Worm (Caenorhabditis elegans) whole organism, L4 larva: ENCODE data around the gene ins-9.

Source experiments
- Y48G9A.11 ChIP-seq: fragments of 200-800 bp; sonication (Bioruptor generic); IDR thresholded peaks from 2 replicates; pipeline ENCODE4 v1.3.6; 2022; ENCODE audit warnings: missing genetic modification reagents, missing genetic modification characterization, missing compliant biosample characterization
- Y5F2A.4 ChIP-seq: fragments of 200-800 bp; sonication (Bioruptor generic); optimal IDR thresholded peaks from 2 replicates; lab custom pipeline; 2018; ENCODE audit warnings: mild to moderate bottlenecking, missing genetic modification characterization, missing compliant biosample characterization
- ZK337.2 ChIP-seq: fragments of 200-800 bp; sonication (Bioruptor generic); IDR thresholded peaks from 2 replicates; pipeline ENCODE4 v1.3.6; 2022; ENCODE audit warnings: missing genetic modification reagents, missing genetic modification characterization, missing compliant biosample characterization
- arid-1 ChIP-seq: fragments of 200-800 bp; sonication (Bioruptor generic); conservative IDR thresholded peaks from 2 replicates; pipeline ENCODE4 v1.3.6; 2022; ENCODE audit warnings: missing genetic modification reagents, missing genetic modification characterization, missing compliant biosample characterization
- attf-4 ChIP-seq: sonication (generic microtip); optimal IDR thresholded peaks from 3 replicates; lab custom pipeline; 2017; ENCODE audit warnings: missing biosample characterization, missing genetic modification characterization
- ceh-20 ChIP-seq: fragments of 200-800 bp; sonication (Bioruptor generic); IDR thresholded peaks from 2 replicates; pipeline ENCODE4 v1.3.6; 2022; ENCODE audit warnings: missing genetic modification reagents, missing genetic modification characterization, missing compliant biosample characterization
- ceh-32 ChIP-seq: sonication (generic microtip); optimal IDR thresholded peaks from 2 replicates; lab custom pipeline; 2016; ENCODE audit warnings: mild to moderate bottlenecking, missing genetic modification characterization, missing compliant biosample characterization; ENCODE audit not compliant: poor library complexity
- ceh-82 ChIP-seq: sonication (generic microtip); optimal IDR thresholded peaks from 2 replicates; lab custom pipeline; 2017; ENCODE audit warnings: missing biosample characterization, missing genetic modification characterization
- daf-16 ChIP-seq, 3 experiments: sonication (generic microtip); optimal IDR thresholded peaks; 2 replicates each; lab custom pipeline; 2016 to 2017; ENCODE audit warnings: missing genetic modification characterization in 3 of 3, missing genetic modification reagents in 3 of 3, mild to moderate bottlenecking in 2 of 3, missing compliant biosample characterization in 2 of 3, missing biosample characterization in 1 of 3, moderate library complexity in 1 of 3
- dmd-6 ChIP-seq: fragments of 200-800 bp; sonication (Bioruptor generic); IDR thresholded peaks from 2 replicates; pipeline ENCODE4 v1.3.6; 2022; ENCODE audit warnings: missing genetic modification reagents, missing genetic modification characterization, missing compliant biosample characterization
- dpl-1 ChIP-seq: fragments of 150-350 bp; optimal IDR thresholded peaks from 2 replicates; lab custom pipeline; 2014; ENCODE audit warnings: missing biosample characterization, missing genetic modification reagents, missing genetic modification characterization
- gei-8 ChIP-seq: fragments of 200-800 bp; sonication (Bioruptor generic); optimal IDR thresholded peaks from 2 replicates; lab custom pipeline; 2018; ENCODE audit warnings: mild to moderate bottlenecking, missing genetic modification characterization, missing compliant biosample characterization
- lin-1 ChIP-seq: fragments of 200-800 bp; sonication (Bioruptor generic); IDR thresholded peaks from 2 replicates; pipeline ENCODE4 v1.3.6; 2022; ENCODE audit warnings: missing genetic modification reagents, missing genetic modification characterization, missing compliant biosample characterization
- lin-13 ChIP-seq: fragments of 150-350 bp; optimal IDR thresholded peaks from 2 replicates; lab custom pipeline; 2014; ENCODE audit warnings: missing biosample characterization, missing genetic modification reagents, missing genetic modification characterization
- lin-39 ChIP-seq: fragments of 150-350 bp; optimal IDR thresholded peaks from 2 replicates; lab custom pipeline; 2014; ENCODE audit warnings: missing biosample characterization, missing genetic modification reagents, missing genetic modification characterization
- lsy-2 ChIP-seq, 2 experiments: fragments of 150-350 bp in 1 of 2; sonication (generic microtip) in 1 of 2; optimal IDR thresholded peaks; 2 replicates each; lab custom pipeline; 2014 to 2017; ENCODE audit warnings: missing biosample characterization in 2 of 2, missing genetic modification characterization in 2 of 2
- madf-9 ChIP-seq: fragments of 200-800 bp; sonication (Bioruptor generic); conservative IDR thresholded peaks from 2 replicates; pipeline ENCODE4 v1.3.6; 2022; ENCODE audit warnings: missing genetic modification reagents, missing genetic modification characterization, missing compliant biosample characterization
- nhr-10 ChIP-seq: fragments of 150-350 bp; optimal IDR thresholded peaks from 2 replicates; lab custom pipeline; 2014; ENCODE audit warnings: missing biosample characterization, missing genetic modification characterization
- nhr-102 ChIP-seq: sonication (generic microtip); optimal IDR thresholded peaks from 2 replicates; lab custom pipeline; 2016; ENCODE audit warnings: mild to moderate bottlenecking, missing genetic modification characterization, moderate library complexity, missing compliant biosample characterization
- nhr-42 ChIP-seq: fragments of 200-800 bp; sonication (Bioruptor generic); IDR thresholded peaks from 2 replicates; pipeline ENCODE4 v1.3.6; 2022; ENCODE audit warnings: missing genetic modification characterization, missing compliant biosample characterization
- nhr-6 ChIP-seq: fragments of 150-350 bp; optimal IDR thresholded peaks from 2 replicates; lab custom pipeline; 2014; ENCODE audit warnings: missing biosample characterization, missing genetic modification characterization
- pha-4 ChIP-seq, 2 experiments: fragments of 150-350 bp in 1 of 2; fragments of 200-800 bp in 1 of 2; sonication (Bioruptor generic) in 1 of 2; IDR thresholded peaks in 1 of 2; optimal IDR thresholded peaks in 1 of 2; 2 replicates each; pipeline versions ENCODE4 v1.3.6 to Lab custom; 2014 to 2022; ENCODE audit warnings: missing genetic modification characterization in 2 of 2, missing genetic modification reagents in 2 of 2, missing biosample characterization in 1 of 2, missing compliant biosample characterization in 1 of 2
- php-3 ChIP-seq: fragments of 200-800 bp; sonication (Bioruptor generic); IDR thresholded peaks from 2 replicates; pipeline ENCODE4 v1.3.6; 2022; ENCODE audit warnings: missing genetic modification reagents, missing genetic modification characterization, missing compliant biosample characterization
- pqm-1 ChIP-seq: sonication (generic microtip); optimal IDR thresholded peaks from 2 replicates; lab custom pipeline; 2017; ENCODE audit warnings: missing biosample characterization, missing genetic modification characterization
- sdz-12 ChIP-seq: fragments of 200-800 bp; sonication (Bioruptor generic); optimal IDR thresholded peaks from 2 replicates; lab custom pipeline; 2018; ENCODE audit warnings: mild to moderate bottlenecking, missing genetic modification characterization, missing compliant biosample characterization
- set-16 ChIP-seq: fragments of 200-800 bp; sonication (Bioruptor generic); IDR thresholded peaks from 2 replicates; pipeline ENCODE4 v1.3.6; 2022; ENCODE audit warnings: missing genetic modification reagents, missing genetic modification characterization, missing compliant biosample characterization
- skn-1 ChIP-seq: fragments of 150-350 bp; optimal IDR thresholded peaks from 2 replicates; lab custom pipeline; 2014; ENCODE audit warnings: missing biosample characterization, missing genetic modification characterization
- snpc-1.2 ChIP-seq: fragments of 200-800 bp; sonication (Bioruptor generic); IDR thresholded peaks from 2 replicates; pipeline ENCODE4 v1.3.6; 2022; ENCODE audit warnings: missing genetic modification reagents, missing genetic modification characterization, missing compliant biosample characterization
- unc-62 ChIP-seq, 3 experiments: fragments of 150-350 bp in 1 of 3; sonication (generic microtip); optimal IDR thresholded peaks in 2 of 3; peaks in 1 of 3; 1 replicate in 1 of 3; 2 replicates in 2 of 3; lab custom pipeline; 2014 to 2017; ENCODE audit warnings: missing biosample characterization in 3 of 3, missing genetic modification characterization in 3 of 3, missing genetic modification reagents in 3 of 3, missing genotype in 1 of 3
- zfp-2 ChIP-seq: sonication (generic microtip); optimal IDR thresholded peaks from 2 replicates; lab custom pipeline; 2016; ENCODE audit warnings: mild to moderate bottlenecking, missing genetic modification characterization, missing compliant biosample characterization
- zip-2 ChIP-seq: fragments of 150-350 bp; optimal IDR thresholded peaks from 2 replicates; lab custom pipeline; 2014; ENCODE audit warnings: missing biosample characterization, missing genetic modification characterization
- ztf-11 ChIP-seq: fragments of 150-350 bp; optimal IDR thresholded peaks from 2 replicates; lab custom pipeline; 2014; ENCODE audit warnings: missing biosample characterization, missing genetic modification characterization
- ztf-7 ChIP-seq: fragments of 150-350 bp; optimal IDR thresholded peaks from 2 replicates; lab custom pipeline; 2014; ENCODE audit warnings: missing biosample characterization, missing genetic modification characterization

The ins-9 gene

ce11 chrX:8835887-8836348 lies 30.5 kb downstream of the ins-9 start, which contains the start of gene C28G1.2 (continued):
- TF ChIP-seq zfp-2 (peak; percentile 82), Y48G9A.11 (GFP tag; lab: Robert Waterston, UW) (no peak; the same call in none of the 2 replicates), nhr-10 (peak; percentile 18), dpl-1 (GFP tag; lab: Kevin White, UChicago) (peak; percentile 77), madf-9 (GFP tag; lab: Robert Waterston, UW) (peak; percentile 94), ceh-20 (GFP tag; lab: Robert Waterston, UW) (peak; percentile 97), zip-2 (peak; percentile 68), attf-4 (tag; lab: Kevin White, UChicago) (peak; percentile 46), lin-39 (tag; lab: Kevin White, UChicago) (no peak), arid-1 (GFP tag; lab: Robert Waterston, UW) (peak; percentile 95), nhr-102 (peak; percentile 88), gei-8 (GFP tag; lab: Kevin White, UChicago) (peak; percentile 87), unc-62 (GFP tag; optimal IDR thresholded peaks at IDR 0.05 in 1 of 2; lab: Kevin White, UChicago) (peak in 1 of 2 experiments; percentile 98), unc-62 (tag; optimal IDR thresholded peaks at IDR 0.05; lab: Kevin White, UChicago) (no peak), pha-4 (GFP tag; IDR thresholded peaks at IDR 0.05; lab: Robert Waterston, UW) (peak; percentile 97), pha-4 (tag; optimal IDR thresholded peaks at IDR 0.05; lab: Kevin White, UChicago) (peak; percentile 37), ztf-11 (tag; lab: Kevin White, UChicago) (no peak), ztf-7 (tag; lab: Kevin White, UChicago) (peak; percentile 90), nhr-42 (GFP tag; lab: Robert Waterston, UW) (peak; percentile 88), nhr-6 (tag; lab: Kevin White, UChicago) (peak; percentile 80), lin-1 (peak; percentile 83), set-16 (peak; percentile 64)

- TF ChIP-seq pqm-1 (tag; lab: Kevin White, UChicago) (peak; percentile 81), daf-16 (GFP tag; optimal IDR thresholded peaks at IDR 0.05; lab: Kevin White, UChicago) (no peak), daf-16 (tag; optimal IDR thresholded peaks at IDR 0.05; lab: Kevin White, UChicago) (peak; percentile 45), php-3 (GFP tag; lab: Robert Waterston, UW) (no peak), ZK337.2 (GFP tag; lab: Robert Waterston, UW) (no peak), Y5F2A.4 (no peak)
Measured at ce11 chrX:8835405-8835804, 31.1 kb downstream of the ins-9 start, which contains the start of gene sec-15. Gene sec-15 (minus strand): TSS chrX:8835715.

ce11 chrX:8831162-8831561 lies 35.3 kb downstream of the ins-9 start, which contains the start of gene C28G1.6:
Gene C28G1.6 (minus strand): TSS chrX:8831262.
- peak; percentile 17 for TF ChIP-seq pqm-1 (tag; lab: Kevin White, UChicago)
- TF ChIP-seq attf-4 (tag; lab: Kevin White, UChicago), result no peak
- peak; percentile 12; the same call in 1 of the 2 replicates for TF ChIP-seq dmd-6 (GFP tag; lab: Robert Waterston, UW)
- TF ChIP-seq snpc-1.2 (GFP tag; lab: Robert Waterston, UW), result no peak
- TF ChIP-seq pha-4 (GFP tag; IDR thresholded peaks at IDR 0.05; lab: Robert Waterston, UW), result no peak
- TF ChIP-seq pha-4 (tag; optimal IDR thresholded peaks at IDR 0.05; lab: Kevin White, UChicago), result no peak
- TF ChIP-seq daf-16 (GFP tag; optimal IDR thresholded peaks at IDR 0.05; lab: Kevin White, UChicago), result no peak
- peak; percentile 36 for TF ChIP-seq daf-16 (tag; optimal IDR thresholded peaks at IDR 0.05; lab: Kevin White, UChicago)
- no peak for TF ChIP-seq lsy-2 (tag; optimal IDR thresholded peaks at IDR 0.05; lab: Kevin White, UChicago)
- TF ChIP-seq, all 104 proteins: peak for 3

ce11 chrX:8828365-8828764 lies 38.1 kb downstream of the ins-9 start, which contains the start of gene rcs-1:
Gene rcs-1 (minus strand): TSS chrX:8828540.
- TF ChIP-seq pqm-1 (tag; lab: Kevin White, UChicago) (peak; percentile 54), daf-16 (GFP tag; optimal IDR thresholded peaks at IDR 0.05; lab: Kevin White, UChicago) (no peak), daf-16 (tag; optimal IDR thresholded peaks at IDR 0.05; lab: Kevin White, UChicago) (peak; percentile 6), sdz-12 (GFP tag; lab: Kevin White, UChicago) (no peak), ceh-32 (tag; lab: Kevin White, UChicago) (no peak), nhr-42 (GFP tag; lab: Robert Waterston, UW) (no peak), ceh-82 (no peak), unc-62 (GFP tag; optimal IDR thresholded peaks at IDR 0.05 in 1 of 2; lab: Kevin White, UChicago) (no peak), unc-62 (tag; optimal IDR thresholded peaks at IDR 0.05; lab: Kevin White, UChicago) (no peak), skn-1 (tag; lab: Kevin White, UChicago) (no peak), lin-13 (no peak)
